Worm (Caenorhabditis elegans) whole organism, young adult: ENCODE data around the gene F20D12.12.
"Not testable (repeated sequence)": the region's sequence is repeated elsewhere in the genome, so short reads cannot be mapped to it uniquely, and the experiment has no call there.

Source experiments
- C06A6.2 ChIP-seq: fragments of 200-800 bp; sonication (Bioruptor generic); conservative IDR thresholded peaks from 2 replicates; pipeline ENCODE4 v1.3.6; 2022; ENCODE audit warnings: missing genetic modification characterization, missing compliant biosample characterization
- D2030.7 ChIP-seq: fragments of 200-800 bp; sonication (Bioruptor generic); IDR thresholded peaks from 2 replicates; pipeline ENCODE4 v1.3.6; 2022; ENCODE audit warnings: missing genetic modification reagents, missing genetic modification characterization, missing compliant biosample characterization
- F10E7.11 ChIP-seq: sonication (generic microtip); optimal IDR thresholded peaks from 2 replicates; lab custom pipeline; 2017; ENCODE audit warnings: mild to moderate bottlenecking, missing genetic modification characterization, moderate library complexity, missing compliant biosample characterization
- F33H1.4 ChIP-seq: fragments of 200-800 bp; sonication (Bioruptor generic); IDR thresholded peaks from 2 replicates; pipeline ENCODE4 v1.3.6; 2022; ENCODE audit warnings: missing genetic modification reagents, missing genetic modification characterization, missing compliant biosample characterization
- F39B2.1 ChIP-seq: fragments of 200-800 bp; sonication (Bioruptor generic); IDR thresholded peaks from 2 replicates; pipeline ENCODE4 v1.3.6; 2022; ENCODE audit warnings: missing genetic modification reagents, missing genetic modification characterization, missing compliant biosample characterization
- F57C9.4 ChIP-seq: sonication (generic microtip); optimal IDR thresholded peaks from 2 replicates; lab custom pipeline; 2017; ENCODE audit warnings: mild to moderate bottlenecking, missing genetic modification characterization, missing compliant biosample characterization
- K11D2.4 ChIP-seq: fragments of 200-800 bp; sonication (Bioruptor generic); IDR thresholded peaks from 2 replicates; pipeline ENCODE4 v1.3.6; 2022; ENCODE audit warnings: missing genetic modification reagents, missing genetic modification characterization, missing compliant biosample characterization
- K12H6.12 ChIP-seq: fragments of 200-800 bp; sonication (Bioruptor generic); optimal IDR thresholded peaks from 2 replicates; lab custom pipeline; 2018; ENCODE audit warnings: mild to moderate bottlenecking, missing genetic modification characterization, missing compliant biosample characterization
- Y67H2A.10 ChIP-seq: fragments of 200-800 bp; sonication (Bioruptor generic); conservative IDR thresholded peaks from 2 replicates; pipeline ENCODE4 v1.3.6; 2022; ENCODE audit warnings: missing genetic modification reagents, missing genetic modification characterization, missing compliant biosample characterization
- Y95B8A.8 ChIP-seq: fragments of 200-800 bp; sonication (Bioruptor generic); IDR thresholded peaks from 2 replicates; pipeline ENCODE4 v1.3.6; 2022; ENCODE audit warnings: missing genetic modification reagents, missing genetic modification characterization, missing compliant biosample characterization
- aptf-2 ChIP-seq: fragments of 200-800 bp; sonication (Bioruptor generic); conservative IDR thresholded peaks from 2 replicates; pipeline ENCODE4 v1.3.6; 2022; ENCODE audit warnings: missing genetic modification reagents, missing genetic modification characterization, missing compliant biosample characterization
- attf-3 ChIP-seq: fragments of 200-800 bp; sonication (Bioruptor generic); conservative IDR thresholded peaks from 2 replicates; pipeline ENCODE4 v1.3.6; 2022; ENCODE audit warnings: missing genetic modification reagents, missing genetic modification characterization, missing compliant biosample characterization
- attf-5 ChIP-seq: fragments of 200-800 bp; sonication (Bioruptor generic); optimal IDR thresholded peaks from 2 replicates; lab custom pipeline; 2018; ENCODE audit warnings: mild to moderate bottlenecking, missing genetic modification characterization, missing compliant biosample characterization
- bed-2 ChIP-seq: fragments of 200-800 bp; sonication (Bioruptor generic); IDR thresholded peaks from 2 replicates; pipeline ENCODE4 v1.3.6; 2022; ENCODE audit warnings: missing genetic modification reagents, missing genetic modification characterization, missing compliant biosample characterization
- cebp-1 ChIP-seq, 2 experiments: fragments of 200-800 bp in 1 of 2; sonication (Bioruptor generic) in 1 of 2; sonication (generic microtip) in 1 of 2; IDR thresholded peaks in 1 of 2; optimal IDR thresholded peaks in 1 of 2; 2 replicates each; pipeline versions ENCODE4 v1.3.6 to Lab custom; 2017 to 2022; ENCODE audit warnings: missing compliant biosample characterization in 2 of 2, missing genetic modification characterization in 2 of 2, mild to moderate bottlenecking in 1 of 2, missing genetic modification reagents in 1 of 2, moderate library complexity in 1 of 2
- ceh-100 ChIP-seq: fragments of 200-800 bp; sonication (Bioruptor generic); IDR thresholded peaks from 2 replicates; pipeline ENCODE4 v1.3.6; 2022; ENCODE audit warnings: missing genetic modification reagents, missing genetic modification characterization, missing compliant biosample characterization
- ceh-58 ChIP-seq: fragments of 200-800 bp; sonication (Bioruptor generic); IDR thresholded peaks from 2 replicates; pipeline ENCODE4 v1.3.6; 2022; ENCODE audit warnings: missing genetic modification characterization, missing compliant biosample characterization
- chd-7 ChIP-seq: sonication (generic microtip); optimal IDR thresholded peaks from 2 replicates; lab custom pipeline; 2016; ENCODE audit warnings: mild to moderate bottlenecking, missing genetic modification characterization, moderate library complexity, missing compliant biosample characterization
- dox-1 ChIP-seq: fragments of 200-800 bp; sonication (Bioruptor generic); IDR thresholded peaks from 2 replicates; pipeline ENCODE4 v1.3.6; 2022; ENCODE audit warnings: missing genetic modification reagents, missing genetic modification characterization, missing compliant biosample characterization
- egrh-3 ChIP-seq: fragments of 200-800 bp; sonication (Bioruptor generic); IDR thresholded peaks from 2 replicates; pipeline ENCODE4 v1.3.6; 2022; ENCODE audit warnings: missing genetic modification reagents, missing genetic modification characterization, missing compliant biosample characterization
- fkh-3 ChIP-seq: sonication (generic microtip); optimal IDR thresholded peaks from 2 replicates; lab custom pipeline; 2016; ENCODE audit warnings: mild to moderate bottlenecking, missing genetic modification characterization, missing compliant biosample characterization
- hmg-1.2 ChIP-seq: fragments of 200-800 bp; sonication (Bioruptor generic); IDR thresholded peaks from 2 replicates; pipeline ENCODE4 v1.3.6; 2022; ENCODE audit warnings: missing genetic modification reagents, missing genetic modification characterization, missing compliant biosample characterization
- let-526 ChIP-seq: fragments of 200-800 bp; sonication (Bioruptor generic); IDR thresholded peaks from 2 replicates; pipeline ENCODE4 v1.3.6; 2022; ENCODE audit warnings: missing genetic modification reagents, missing genetic modification characterization, missing compliant biosample characterization
- lin-26 ChIP-seq: fragments of 200-800 bp; sonication (Bioruptor generic); IDR thresholded peaks from 2 replicates; pipeline ENCODE4 v1.3.6; 2022; ENCODE audit warnings: missing genetic modification reagents, missing genetic modification characterization, missing compliant biosample characterization
- lsl-1 ChIP-seq: fragments of 200-800 bp; sonication (Bioruptor generic); optimal IDR thresholded peaks from 2 replicates; lab custom pipeline; 2018; ENCODE audit warnings: mild to moderate bottlenecking, missing genetic modification characterization, moderate library complexity, missing compliant biosample characterization
- madf-6 ChIP-seq: fragments of 200-800 bp; sonication (Bioruptor generic); IDR thresholded peaks from 2 replicates; pipeline ENCODE4 v1.3.6; 2022; ENCODE audit warnings: missing genetic modification reagents, missing genetic modification characterization, missing compliant biosample characterization
- mcd-1 ChIP-seq: fragments of 200-800 bp; sonication (Bioruptor generic); IDR thresholded peaks from 2 replicates; pipeline ENCODE4 v1.3.6; 2022; ENCODE audit warnings: missing genetic modification reagents, missing genetic modification characterization, missing compliant biosample characterization
- nfyb-1 ChIP-seq: fragments of 200-800 bp; sonication (Bioruptor generic); IDR thresholded peaks from 2 replicates; pipeline ENCODE4 v1.3.6; 2022; ENCODE audit warnings: missing genetic modification reagents, missing genetic modification characterization, missing compliant biosample characterization
- pbrm-1 ChIP-seq: fragments of 200-800 bp; sonication (Bioruptor generic); IDR thresholded peaks from 2 replicates; pipeline ENCODE4 v1.3.6; 2022; ENCODE audit warnings: missing genetic modification reagents, missing genetic modification characterization, missing compliant biosample characterization
- rcor-1 ChIP-seq: fragments of 200-800 bp; sonication (Bioruptor generic); IDR thresholded peaks from 2 replicates; pipeline ENCODE4 v1.3.6; 2022; ENCODE audit warnings: missing genetic modification reagents, missing genetic modification characterization, missing compliant biosample characterization
- ztf-25 ChIP-seq: fragments of 200-800 bp; sonication (Bioruptor generic); IDR thresholded peaks from 2 replicates; pipeline ENCODE4 v1.3.6; 2022; ENCODE audit warnings: missing genetic modification reagents, missing genetic modification characterization, missing compliant biosample characterization
- ztf-28 ChIP-seq: fragments of 200-800 bp; sonication (Bioruptor generic); IDR thresholded peaks from 2 replicates; pipeline ENCODE4 v1.3.6; 2022; ENCODE audit warnings: missing genetic modification reagents, missing genetic modification characterization, missing compliant biosample characterization
- ztf-6 ChIP-seq: fragments of 200-800 bp; sonication (Bioruptor generic); IDR thresholded peaks from 2 replicates; pipeline ENCODE4 v1.3.6; 2022; ENCODE audit warnings: missing genetic modification reagents, missing genetic modification characterization, missing compliant biosample characterization

Gene F20D12.12

ce11 chrIV:7946457-7946856 lies 783 bp upstream of the F20D12.12 start, which contains the start of gene czw-1:
Gene czw-1 (minus strand): TSS chrIV:7946825.
- TF ChIP-seq lsl-1 (GFP tag; lab: Kevin White, UChicago) (no peak), rcor-1 (GFP tag; lab: Robert Waterston, UW) (no peak), F39B2.1 (GFP tag; lab: Robert Waterston, UW) (no peak), ceh-58 (no peak)

- TF ChIP-seq ceh-100 (GFP tag; lab: Robert Waterston, UW) (peak; percentile 96), F33H1.4 (GFP tag; lab: Robert Waterston, UW) (peak; percentile 37), attf-5 (GFP tag; lab: Kevin White, UChicago) (peak; percentile 41), egrh-3 (peak; percentile 65), D2030.7 (GFP tag; lab: Robert Waterston, UW) (peak; percentile 74; the same call in 1 of the 2 replicates), aptf-2 (peak; percentile 89), madf-6 (GFP tag; lab: Robert Waterston, UW) (peak; percentile 58), cebp-1 (tag; optimal IDR thresholded peaks at IDR 0.05; lab: Kevin White, UChicago) (peak; percentile 5), lin-26 (peak; percentile 74; the same call in 1 of the 2 replicates), mcd-1 (peak; percentile 73), ztf-6 (GFP tag; lab: Robert Waterston, UW) (0 out of 2 replicates have a peak, but pooled peaks have one; percentile 55), hmg-1.2 (GFP tag; lab: Robert Waterston, UW) (peak; percentile 59; the same call in 1 of the 2 replicates), dox-1 (GFP tag; lab: Robert Waterston, UW) (peak; percentile 88), attf-3 (GFP tag; lab: Robert Waterston, UW) (peak; percentile 79), C06A6.2 (GFP tag; lab: Robert Waterston, UW) (peak; percentile 63; the same call in 1 of the 2 replicates), ztf-25 (GFP tag; lab: Robert Waterston, UW) (peak; percentile 84), rcor-1 (GFP tag; lab: Robert Waterston, UW) (peak; percentile 52), let-526 (GFP tag; lab: Robert Waterston, UW) (0 out of 2 replicates have a peak, but pooled peaks have one; percentile 25), K11D2.4 (GFP tag; lab: Robert Waterston, UW) (0 out of 2 replicates have a peak, but pooled peaks have one; percentile 28), ztf-28 (GFP tag; lab: Robert Waterston, UW) (peak; percentile 76), Y95B8A.8 (GFP tag; lab: Robert Waterston, UW) (0 out of 2 replicates have a peak, but pooled peaks have one; percentile 55), pbrm-1 (GFP tag; lab: Robert Waterston, UW) (peak; percentile 39; the same call in 1 of the 2 replicates), Y67H2A.10 (peak; percentile 72; the same call in 1 of the 2 replicates), bed-2 (GFP tag; lab: Robert Waterston, UW) (peak; percentile 68; the same call in 1 of the 2 replicates), nfyb-1 (GFP tag; lab: Robert Waterston, UW) (peak; percentile 65; the same call in 1 of the 2 replicates)
- not testable (repeated sequence) for TF ChIP-seq cebp-1 (GFP tag; IDR thresholded peaks at IDR 0.05; lab: Robert Waterston, UW)
- TF ChIP-seq, all 124 proteins: peak for 25; not testable (repeated sequence) for 99
These were observed 1.1 kb downstream of the F20D12.12 start, which contains the start of gene mcm-3AP for ce11 chrIV:7948290-7948689. Gene mcm-3AP (plus strand): TSS chrIV:7948672.

- TF ChIP-seq fkh-3 (no peak), lsl-1 (GFP tag; lab: Kevin White, UChicago) (peak; percentile 63)
These were observed 6.8 kb downstream of the F20D12.12 start for ce11 chrIV:7954006-7954405.

ce11 chrIV:7955849-7956248 lies 8.6 kb downstream of the F20D12.12 start, which contains the start of gene ceh-19:
Gene ceh-19 (minus strand): TSS chrIV:7955949.
- TF ChIP-seq chd-7 (tag; lab: Kevin White, UChicago) (no peak), lsl-1 (GFP tag; lab: Kevin White, UChicago) (no peak), K12H6.12 (tag; lab: Kevin White, UChicago) (no peak), F57C9.4 (no peak), pbrm-1 (GFP tag; lab: Robert Waterston, UW) (no peak), F10E7.11 (tag; lab: Kevin White, UChicago) (no peak), egrh-3 (no peak)
